Worm (Caenorhabditis elegans): ENCODE results near the gene Y43F8B.14.
"Not testable (repeated sequence)": the region's sequence is repeated elsewhere in the genome, so short reads cannot be mapped to it uniquely, and the experiment has no call there.

Gene Y43F8B.14

ce11 chrV:19468083-19468482, 12.3 kb upstream of the Y43F8B.14 start, which contains the start of gene Y43F8B.12 (continued):
- no peak for TF ChIP-seq rpc-1 (optimal IDR thresholded peaks at IDR 0.05)
- TF ChIP-seq rpc-1 (tag; optimal IDR thresholded peaks at IDR 0.05), result no peak
- TF ChIP-seq lir-1 (GFP tag; conservative IDR thresholded peaks at IDR 0.05), result no peak
- TF ChIP-seq Y56A3A.18 (GFP tag; IDR thresholded peaks at IDR 0.05), result no peak
- no peak for TF ChIP-seq ekl-4 (GFP tag; IDR thresholded peaks at IDR 0.05)
- TF ChIP-seq mxl-1 (tag; optimal IDR thresholded peaks at IDR 0.05), result no peak

- TF ChIP-seq cebp-1 (GFP tag; IDR thresholded peaks at IDR 0.05) (peak; percentile 31; the same call in 1 of the 2 replicates), cebp-1 (tag; optimal IDR thresholded peaks at IDR 0.05) (peak; percentile 41), nhr-80 (tag; optimal IDR thresholded peaks at IDR 0.05) (peak; percentile 77), dpff-1 (tag; optimal IDR thresholded peaks at IDR 0.05) (no peak)
Measured at ce11 chrV:19467574-19467973, 11.8 kb upstream of the Y43F8B.14 start, which contains the start of gene Y43F8B.23. Gene Y43F8B.23, minus strand, starts transcription at chrV:19467648.

- not testable (repeated sequence) for TF ChIP-seq snpc-4 (GFP tag; optimal IDR thresholded peaks at IDR 0.05)
- TF ChIP-seq snpc-4 (tag; optimal IDR thresholded peaks at IDR 0.05), result peak in 2 of 4 experiments; percentile 57 to 82
Measured at ce11 chrV:19466775-19467174, 11.0 kb upstream of the Y43F8B.14 start.

ce11 chrV:19462612-19463011, 6.8 kb upstream of the Y43F8B.14 start, which contains the start of gene Y43F8B.25:
Gene Y43F8B.25, plus strand, starts transcription at chrV:19462912.
- TF ChIP-seq cebp-1 (GFP tag; IDR thresholded peaks at IDR 0.05), result no peak
- TF ChIP-seq cebp-1 (tag; optimal IDR thresholded peaks at IDR 0.05), result no peak
- TF ChIP-seq nhr-27 (tag; optimal IDR thresholded peaks at IDR 0.05), result no peak
- TF ChIP-seq dox-1 (GFP tag; IDR thresholded peaks at IDR 0.05), result no peak
- no peak for TF ChIP-seq lsy-27 (tag; optimal IDR thresholded peaks at IDR 0.05; ENCODE audit: borderline replicate concordance, insufficient read depth)
- no peak for TF ChIP-seq repo-1 (tag; optimal IDR thresholded peaks at IDR 0.05)
- TF ChIP-seq ztf-26 (tag; optimal IDR thresholded peaks at IDR 0.05), result no peak
- TF ChIP-seq madf-3 (GFP tag; IDR thresholded peaks at IDR 0.05), result no peak
- no peak for TF ChIP-seq madf-8 (GFP tag; conservative IDR thresholded peaks at IDR 0.05)
- TF ChIP-seq K11D2.4 (GFP tag; IDR thresholded peaks at IDR 0.05), result no peak
- no peak for TF ChIP-seq F49E8.2 (tag; optimal IDR thresholded peaks at IDR 0.05; ENCODE audit: insufficient read depth)
- no peak for TF ChIP-seq ztf-28 (GFP tag; IDR thresholded peaks at IDR 0.05)
- TF ChIP-seq him-1 (tag; optimal IDR thresholded peaks at IDR 0.05), result no peak
- TF ChIP-seq bed-1 (GFP tag; IDR thresholded peaks at IDR 0.05), result no peak

- TF ChIP-seq snpc-4 (GFP tag; optimal IDR thresholded peaks at IDR 0.05), result no peak
- TF ChIP-seq snpc-4 (tag; optimal IDR thresholded peaks at IDR 0.05), result no peak
- no peak for TF ChIP-seq akir-1 (GFP tag; optimal IDR thresholded peaks at IDR 0.05)
- no peak for TF ChIP-seq ets-4 (GFP tag; optimal IDR thresholded peaks at IDR 0.05)
- TF ChIP-seq aptf-3 (GFP tag; IDR thresholded peaks at IDR 0.05), result no peak
- no peak for TF ChIP-seq cebp-1 (GFP tag; IDR thresholded peaks at IDR 0.05)
- TF ChIP-seq cebp-1 (tag; optimal IDR thresholded peaks at IDR 0.05), result no peak
- no peak for TF ChIP-seq K11D2.4 (GFP tag; IDR thresholded peaks at IDR 0.05)
- TF ChIP-seq ceh-58 (GFP tag; IDR thresholded peaks at IDR 0.05), result no peak
- no peak for TF ChIP-seq hrde-1 (tag; optimal IDR thresholded peaks at IDR 0.05; ENCODE audit: borderline replicate concordance)
- TF ChIP-seq lsl-1 (GFP tag; optimal IDR thresholded peaks at IDR 0.05), result no peak
- TF ChIP-seq ztf-22 (GFP tag; optimal IDR thresholded peaks at IDR 0.05), result no peak
- no peak for TF ChIP-seq chd-7 (tag; optimal IDR thresholded peaks at IDR 0.05)
- TF ChIP-seq F39B2.1 (GFP tag; IDR thresholded peaks at IDR 0.05), result no peak
- no peak for TF ChIP-seq cebp-2 (GFP tag; IDR thresholded peaks at IDR 0.05)
- no peak for TF ChIP-seq D2030.7 (GFP tag; IDR thresholded peaks at IDR 0.05)
Measured at ce11 chrV:19462020-19462419, 6.2 kb upstream of the Y43F8B.14 start, which contains the start of gene Y43F8B.15. Gene Y43F8B.15, minus strand, starts transcription at chrV:19462120.
